Worm (Caenorhabditis elegans) whole organism, mixed stage, embryonic: ENCODE data around the gene B0361.11.

ENCODE experiments used
- mep-1 ChIP-seq: fragments of 150-350 bp; optimal IDR thresholded peaks from 2 replicates; lab custom pipeline; 2017; ENCODE audit warnings: missing biosample characterization, missing genetic modification reagents, missing genetic modification characterization, inconsistent platforms
- nhr-237 ChIP-seq: fragments of 150-350 bp; optimal IDR thresholded peaks from 2 replicates; lab custom pipeline; 2014; ENCODE audit warnings: missing biosample characterization, missing genetic modification characterization
- unc-39 ChIP-seq: fragments of 150-350 bp; optimal IDR thresholded peaks from 2 replicates; lab custom pipeline; 2014; ENCODE audit warnings: missing biosample characterization, missing genetic modification characterization
- ztf-11 ChIP-seq: fragments of 150-350 bp; optimal IDR thresholded peaks from 2 replicates; lab custom pipeline; 2014; ENCODE audit warnings: missing biosample characterization, missing genetic modification characterization

- TF ChIP-seq nhr-237: no peak
- no peak for TF ChIP-seq ztf-11 (tag; lab: Kevin White, UChicago)
- TF ChIP-seq unc-39: no peak
- TF ChIP-seq mep-1 (tag; lab: Kevin White, UChicago): no peak
These were observed 44.6 kb upstream of the B0361.11 start, which contains the start of gene adr-2 for ce11 chrIII:7232782-7233181.
